Worm (Caenorhabditis elegans): ENCODE data around the gene Y77E11A.16.
"Not testable (repeated sequence)": the region's sequence is repeated elsewhere in the genome, so short reads cannot be mapped to it uniquely, and the experiment has no call there.

DNA sequence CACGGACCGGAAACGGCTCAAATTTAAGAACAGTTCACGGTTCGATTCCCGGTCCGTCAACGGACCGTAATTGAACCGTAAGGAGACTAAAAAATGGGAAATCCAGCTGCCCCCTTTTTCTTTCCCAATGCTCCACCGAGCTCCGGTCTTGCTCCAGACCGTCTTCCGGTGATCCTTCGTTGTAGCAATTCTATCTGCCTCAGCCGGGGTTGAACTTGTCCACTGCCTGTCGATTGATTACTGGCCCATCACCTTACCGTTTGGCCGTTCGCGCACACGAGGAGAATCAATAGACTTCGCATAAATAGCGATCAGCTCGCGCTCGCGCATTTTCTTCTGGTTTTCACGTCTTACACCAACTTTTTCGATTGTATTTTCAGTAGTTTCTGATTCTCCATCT lies 36.7 kb upstream of the Y77E11A.16 start:
- TF ChIP-seq egrh-3 (GFP tag; IDR thresholded peaks at IDR 0.05); dox-1 (GFP tag; IDR thresholded peaks at IDR 0.05); atf-7 (tag; optimal IDR thresholded peaks at IDR 0.05): not testable (repeated sequence)
